Worm (Caenorhabditis elegans): ENCODE measurements around the gene sru-3.

sru-3 gene

ce11 chrIV:9511640-9512039, 15.2 kb downstream of the sru-3 start:
- TF ChIP-seq lsy-2 (tag; optimal IDR thresholded peaks at IDR 0.05) (no peak), ceh-82 (tag; optimal IDR thresholded peaks at IDR 0.05) (peak in 2 of 3 experiments; percentile 3 to 14), rnt-1 (tag; optimal IDR thresholded peaks at IDR 0.05) (peak; percentile 15), efl-1 (optimal IDR thresholded peaks at IDR 0.05) (no peak), efl-1 (GFP tag; optimal IDR thresholded peaks at IDR 0.05 in 1 of 2) (peak in 1 of 2 experiments; percentile 79), mab-9 (GFP tag; IDR thresholded peaks at IDR 0.05) (no peak), sptf-1 (tag; optimal IDR thresholded peaks at IDR 0.05) (no peak), elt-2 (tag; optimal IDR thresholded peaks at IDR 0.05) (peak; percentile 55)

- TF ChIP-seq unc-98 (GFP tag; IDR thresholded peaks at IDR 0.05) (no peak), skn-1 (tag; optimal IDR thresholded peaks at IDR 0.05) (no peak), lin-13 (GFP tag; optimal IDR thresholded peaks at IDR 0.05) (no peak), alr-1 (tag; optimal IDR thresholded peaks at IDR 0.05; ENCODE audit: borderline replicate concordance) (peak; percentile 51), nhr-47 (tag; optimal IDR thresholded peaks at IDR 0.05) (no peak), efl-1 (optimal IDR thresholded peaks at IDR 0.05) (no peak), efl-1 (GFP tag; optimal IDR thresholded peaks at IDR 0.05 in 1 of 2) (peak in 1 of 2 experiments; percentile 88), lin-35 (GFP tag; optimal IDR thresholded peaks at IDR 0.05) (peak in 1 of 2 experiments; percentile 8)
Observed at ce11 chrIV:9512836-9513235, 16.4 kb downstream of the sru-3 start, which contains the start of gene C33A12.3. TSS of gene C33A12.3 (minus strand) at chrIV:9513002.

ce11 chrIV:9513360-9513777, 17.0 kb downstream of the sru-3 start:
- no peak for TF ChIP-seq unc-30 (tag; optimal IDR thresholded peaks at IDR 0.05)
- no peak for TF ChIP-seq unc-86 (tag; optimal IDR thresholded peaks at IDR 0.05)
- peak; percentile 15 for TF ChIP-seq ztf-4 (tag; optimal IDR thresholded peaks at IDR 0.05)
- TF ChIP-seq sox-4 (tag; optimal IDR thresholded peaks at IDR 0.05): no peak
- TF ChIP-seq nhr-71 (tag; optimal IDR thresholded peaks at IDR 0.05): peak; percentile 60
- no peak for TF ChIP-seq C04F5.9 (tag; optimal IDR thresholded peaks at IDR 0.05)
- peak; percentile 33 for TF ChIP-seq rnt-1 (tag; optimal IDR thresholded peaks at IDR 0.05)
- peak; percentile 79 for TF ChIP-seq nhr-85 (tag)
- peak; percentile 48 to 63 for TF ChIP-seq lsy-2 (tag; optimal IDR thresholded peaks at IDR 0.05)
- TF ChIP-seq lin-35 (GFP tag; optimal IDR thresholded peaks at IDR 0.05): peak; percentile 33 to 71
- peak; percentile 34 for TF ChIP-seq xbp-1 (tag; optimal IDR thresholded peaks at IDR 0.05)
- no peak for TF ChIP-seq lin-13 (GFP tag; optimal IDR thresholded peaks at IDR 0.05)
- TF ChIP-seq ets-5 (GFP tag; IDR thresholded peaks at IDR 0.05): no peak
- no peak for TF ChIP-seq lin-39 (tag; optimal IDR thresholded peaks at IDR 0.05)
- TF ChIP-seq mef-2 (tag; optimal IDR thresholded peaks at IDR 0.05): no peak
- TF ChIP-seq grh-1 (GFP tag; IDR thresholded peaks at IDR 0.05): peak; percentile 41; the same call in 1 of the 2 replicates
- TF ChIP-seq blmp-1 (tag; optimal IDR thresholded peaks at IDR 0.05): peak; percentile 100
- no peak for TF ChIP-seq pag-3 (tag; optimal IDR thresholded peaks at IDR 0.05; ENCODE audit: borderline replicate concordance, insufficient read depth)
- TF ChIP-seq fos-1 (tag; optimal IDR thresholded peaks at IDR 0.05): no peak
- peak; percentile 45 for TF ChIP-seq nhr-90 (tag; optimal IDR thresholded peaks at IDR 0.05; ENCODE audit: poor library complexity)
- TF ChIP-seq nhr-84 (tag; optimal IDR thresholded peaks at IDR 0.05): no peak
- TF ChIP-seq dsc-1 (tag; optimal IDR thresholded peaks at IDR 0.05): no peak
- no peak for TF ChIP-seq ceh-82 (tag; optimal IDR thresholded peaks at IDR 0.05)
- peak in 1 of 2 experiments; percentile 72 for TF ChIP-seq mdl-1 (tag; optimal IDR thresholded peaks at IDR 0.05)
- no peak for TF ChIP-seq irx-1 (tag; optimal IDR thresholded peaks at IDR 0.05)
- TF ChIP-seq Y116A8C.19 (tag; optimal IDR thresholded peaks at IDR 0.05; ENCODE audit: borderline replicate concordance): no peak
- no peak for TF ChIP-seq nhr-19 (GFP tag; conservative IDR thresholded peaks at IDR 0.05)
- TF ChIP-seq lir-3 (tag; optimal IDR thresholded peaks at IDR 0.05; ENCODE audit: poor library complexity): peak; percentile 36
- TF ChIP-seq ztf-11 (tag; optimal IDR thresholded peaks at IDR 0.05): no peak
- peak in 1 of 6 experiments; percentile 51 for TF ChIP-seq elt-3 (tag; optimal IDR thresholded peaks at IDR 0.05)
- no peak for TF ChIP-seq hlh-4 (tag; optimal IDR thresholded peaks at IDR 0.05)
- TF ChIP-seq ces-1 (GFP tag; optimal IDR thresholded peaks at IDR 0.05): no peak
- no peak for TF ChIP-seq zip-4 (GFP tag; optimal IDR thresholded peaks at IDR 0.05)
- TF ChIP-seq lin-14 (GFP tag; optimal IDR thresholded peaks at IDR 0.05): peak; percentile 58
- TF ChIP-seq nhr-77 (tag; optimal IDR thresholded peaks at IDR 0.05): no peak
- TF ChIP-seq vab-15 (tag; optimal IDR thresholded peaks at IDR 0.05): no peak
- TF ChIP-seq unc-62 (GFP tag; optimal IDR thresholded peaks at IDR 0.05): no peak
- TF ChIP-seq efl-1 (optimal IDR thresholded peaks at IDR 0.05): peak; percentile 49 to 59
- TF ChIP-seq efl-1 (GFP tag; optimal IDR thresholded peaks at IDR 0.05 in 1 of 2): peak; percentile 51 to 95
- TF ChIP-seq snpc-4 (tag; optimal IDR thresholded peaks at IDR 0.05): peak; percentile 89
